Worm (Caenorhabditis elegans): Measurements from ENCODE around the gene ida-1.

The ida-1 gene

DNA sequence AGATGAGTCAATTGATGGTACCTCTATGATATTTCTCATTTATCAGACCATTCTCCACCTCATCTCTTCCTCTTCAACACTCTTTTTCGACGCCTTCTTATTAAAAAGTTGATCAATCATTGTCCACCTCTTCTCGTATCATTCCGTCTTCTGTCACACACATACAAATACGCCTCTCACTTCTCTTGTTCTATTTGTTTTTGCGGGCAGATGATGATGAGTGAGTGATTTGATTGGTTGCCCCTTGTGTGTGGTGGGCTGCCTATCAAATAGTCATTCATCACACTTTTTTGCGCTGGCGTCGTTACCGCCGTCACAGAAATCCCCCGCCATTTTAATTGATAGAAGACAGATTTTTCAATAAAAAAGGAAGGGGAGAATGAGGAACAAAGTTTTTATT, 57.3 kb downstream of the ida-1 start (continued):
- TF ChIP-seq lin-13 (GFP tag; optimal IDR thresholded peaks at IDR 0.05) (no peak), C16A3.4 (tag; optimal IDR thresholded peaks at IDR 0.05) (no peak), mep-1 (tag; optimal IDR thresholded peaks at IDR 0.05) (peak; percentile 31), sptf-1 (tag; optimal IDR thresholded peaks at IDR 0.05) (no peak), hlh-4 (tag; optimal IDR thresholded peaks at IDR 0.05) (no peak), dsc-1 (tag; optimal IDR thresholded peaks at IDR 0.05) (no peak), fkh-10 (GFP tag; optimal IDR thresholded peaks at IDR 0.05) (no peak), efl-3 (GFP tag; optimal IDR thresholded peaks at IDR 0.05) (no peak), nhr-12 (tag; optimal IDR thresholded peaks at IDR 0.05) (no peak), tbx-2 (tag; optimal IDR thresholded peaks at IDR 0.05) (peak; percentile 36), lin-35 (GFP tag; optimal IDR thresholded peaks at IDR 0.05) (peak in 1 of 2 experiments; percentile 52), zip-4 (GFP tag; optimal IDR thresholded peaks at IDR 0.05) (no peak), ama-1 (optimal IDR thresholded peaks at IDR 0.05) (no peak), nhr-20 (tag; optimal IDR thresholded peaks at IDR 0.05) (peak; percentile 36), lin-39 (tag; optimal IDR thresholded peaks at IDR 0.05) (no peak), sup-37 (GFP tag; optimal IDR thresholded peaks at IDR 0.05) (no peak), nhr-77 (tag; optimal IDR thresholded peaks at IDR 0.05) (no peak), Y116A8C.19 (tag; optimal IDR thresholded peaks at IDR 0.05; ENCODE audit: borderline replicate concordance) (no peak), nhr-28 (tag; optimal IDR thresholded peaks at IDR 0.05) (no peak), pqm-1 (tag; optimal IDR thresholded peaks at IDR 0.05) (no peak), elt-2 (tag; optimal IDR thresholded peaks at IDR 0.05) (no peak), lin-14 (GFP tag; optimal IDR thresholded peaks at IDR 0.05) (peak; percentile 66), nhr-11 (tag; optimal IDR thresholded peaks at IDR 0.05) (no peak), nhr-90 (tag; optimal IDR thresholded peaks at IDR 0.05; ENCODE audit: poor library complexity) (no peak), nhr-47 (tag; optimal IDR thresholded peaks at IDR 0.05) (no peak), fos-1 (tag; optimal IDR thresholded peaks at IDR 0.05) (no peak), ceh-63 (GFP tag; optimal IDR thresholded peaks at IDR 0.05) (no peak), nhr-85 (tag) (peak; percentile 64), jun-1 (tag; optimal IDR thresholded peaks at IDR 0.05) (no peak), aly-2 (tag; optimal IDR thresholded peaks at IDR 0.05) (no peak), pag-3 (tag; optimal IDR thresholded peaks at IDR 0.05; ENCODE audit: borderline replicate concordance, insufficient read depth) (no peak), ceh-88 (GFP tag; IDR thresholded peaks at IDR 0.05) (no peak), C34B4.2 (tag; optimal IDR thresholded peaks at IDR 0.05) (no peak), aha-1 (tag; optimal IDR thresholded peaks at IDR 0.05) (no peak), mdl-1 (tag; optimal IDR thresholded peaks at IDR 0.05) (no peak), nhr-84 (tag; optimal IDR thresholded peaks at IDR 0.05) (no peak), mab-9 (GFP tag; IDR thresholded peaks at IDR 0.05) (no peak), isw-1 (GFP tag; IDR thresholded peaks at IDR 0.05) (no peak), ztf-4 (tag; optimal IDR thresholded peaks at IDR 0.05) (no peak), egl-13 (tag; optimal IDR thresholded peaks at IDR 0.05) (no peak), dpl-1 (GFP tag; optimal IDR thresholded peaks at IDR 0.05) (no peak), rnt-1 (tag; optimal IDR thresholded peaks at IDR 0.05) (no peak)

DNA sequence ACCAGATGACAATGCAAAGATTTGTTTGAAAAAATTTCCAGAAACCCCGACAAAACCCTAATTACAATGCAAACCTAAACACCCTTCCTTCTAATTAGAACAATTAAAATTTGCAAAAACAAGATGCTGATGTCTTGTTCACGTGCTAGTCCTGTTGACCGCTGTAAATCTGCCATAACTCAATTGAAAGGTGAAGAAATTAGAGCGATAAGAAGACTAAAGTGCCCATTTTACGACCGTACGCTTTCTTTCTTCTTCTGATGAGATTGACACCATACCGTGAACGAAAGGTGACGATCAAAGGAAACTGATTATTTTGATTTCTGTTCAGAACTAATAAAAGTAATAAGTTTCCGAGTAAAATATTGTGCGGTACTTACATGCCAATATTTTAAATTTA, 58.2 kb downstream of the ida-1 start:
- peak in 1 of 2 experiments; percentile 29 for TF ChIP-seq lin-35 (GFP tag; optimal IDR thresholded peaks at IDR 0.05)
- TF ChIP-seq lin-14 (GFP tag; optimal IDR thresholded peaks at IDR 0.05): peak; percentile 6
- no peak for TF ChIP-seq lin-15B (tag; optimal IDR thresholded peaks at IDR 0.05)
- TF ChIP-seq elt-3 (tag; optimal IDR thresholded peaks at IDR 0.05): peak in 1 of 6 experiments; percentile 19
- TF ChIP-seq zag-1 (tag; optimal IDR thresholded peaks at IDR 0.05): no peak
- peak; percentile 40 for TF ChIP-seq blmp-1 (tag; optimal IDR thresholded peaks at IDR 0.05)

All from whole organism, L1 larva.